Worm (Caenorhabditis elegans): ENCODE results near the gene nlp-13.
"Not testable (repeated sequence)": the region's sequence is repeated elsewhere in the genome, so short reads cannot be mapped to it uniquely, and the experiment has no call there.

nlp-13 gene

ce11 chrV:4268213-4268612 lies 32.0 kb downstream of the nlp-13 start, which contains the start of gene srt-36:
Gene srt-36, minus strand, starts transcription at chrV:4268313.
- TF ChIP-seq hmg-11, nhr-23, ceh-82 (tag; optimal IDR thresholded peaks at IDR 0.05): not testable (repeated sequence)

DNA sequence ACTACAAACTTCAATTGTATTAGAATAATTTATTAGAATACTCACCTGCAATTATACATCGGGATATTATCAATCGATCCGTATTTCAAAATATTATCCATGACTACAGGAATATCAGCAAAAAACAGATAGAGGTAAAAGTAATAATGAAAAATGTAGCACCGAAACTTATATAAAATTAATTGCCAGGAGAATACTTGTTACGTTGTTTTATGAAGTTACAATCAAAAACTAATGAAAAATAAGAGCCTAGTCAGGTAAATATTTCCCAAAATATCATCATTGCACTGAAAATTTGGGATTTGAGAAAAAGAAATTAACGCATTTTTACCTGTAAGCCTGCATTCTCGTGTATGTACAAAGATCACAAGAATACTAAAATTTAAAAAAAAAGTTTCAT lies 35.0 kb downstream of the nlp-13 start, which contains the start of gene srt-38:
TSS of gene srt-38 (minus strand) at position 101 of the 400 bp plus-strand sequence.
- not testable (repeated sequence) for TF ChIP-seq elt-1, lin-15B, lsy-12 (tag; optimal IDR thresholded peaks at IDR 0.05)

DNA sequence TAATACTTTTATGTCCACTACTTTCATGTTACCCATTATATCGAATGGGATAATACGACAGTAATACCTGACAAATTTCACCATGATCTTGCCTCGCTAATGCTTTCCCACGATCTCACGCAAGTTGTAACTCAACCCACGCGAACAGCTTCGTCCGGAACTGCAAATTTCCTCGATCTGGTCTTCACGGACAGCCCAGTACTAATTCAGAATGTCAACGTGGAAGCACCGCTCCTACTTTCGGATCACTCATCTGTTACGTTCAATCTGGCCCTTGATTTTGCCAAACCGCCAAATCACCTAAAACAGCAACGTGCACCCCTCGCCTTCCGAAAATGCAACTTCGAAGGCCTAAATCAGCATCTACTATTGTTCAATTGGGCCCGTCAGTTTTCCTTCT lies 37.2 kb downstream of the nlp-13 start:
- TF ChIP-seq elt-3 (tag; optimal IDR thresholded peaks at IDR 0.05), result no peak
- TF ChIP-seq egl-27 (tag; optimal IDR thresholded peaks at IDR 0.05), result no peak
- TF ChIP-seq elt-2 (tag; optimal IDR thresholded peaks at IDR 0.05), result no peak
- no peak for TF ChIP-seq nhr-43 (tag; optimal IDR thresholded peaks at IDR 0.05; ENCODE audit: poor library complexity, severe bottlenecking)
- TF ChIP-seq nhr-12 (tag; optimal IDR thresholded peaks at IDR 0.05), result no peak
- TF ChIP-seq egl-5 (tag; optimal IDR thresholded peaks at IDR 0.05), result no peak
- TF ChIP-seq nhr-28 (tag; optimal IDR thresholded peaks at IDR 0.05), result no peak
- no peak for TF ChIP-seq sea-2 (GFP tag; optimal IDR thresholded peaks at IDR 0.05)
- no peak for TF ChIP-seq skn-1 (tag; optimal IDR thresholded peaks at IDR 0.05)
- no peak for TF ChIP-seq unc-62 (GFP tag; optimal IDR thresholded peaks at IDR 0.05)
- no peak for TF ChIP-seq pqm-1 (tag; optimal IDR thresholded peaks at IDR 0.05)
- no peak for TF ChIP-seq nfya-1 (tag; optimal IDR thresholded peaks at IDR 0.05; ENCODE audit: insufficient read depth)
- no peak for TF ChIP-seq nhr-11 (tag; optimal IDR thresholded peaks at IDR 0.05)
- TF ChIP-seq unc-39 (tag; optimal IDR thresholded peaks at IDR 0.05), result no peak
- no peak for TF ChIP-seq R02D3.7 (tag; optimal IDR thresholded peaks at IDR 0.05)
- no peak for TF ChIP-seq mdl-1 (tag; optimal IDR thresholded peaks at IDR 0.05)
- TF ChIP-seq snpc-4 (tag; optimal IDR thresholded peaks at IDR 0.05), result no peak
- TF ChIP-seq ztf-11 (tag; optimal IDR thresholded peaks at IDR 0.05), result no peak

DNA sequence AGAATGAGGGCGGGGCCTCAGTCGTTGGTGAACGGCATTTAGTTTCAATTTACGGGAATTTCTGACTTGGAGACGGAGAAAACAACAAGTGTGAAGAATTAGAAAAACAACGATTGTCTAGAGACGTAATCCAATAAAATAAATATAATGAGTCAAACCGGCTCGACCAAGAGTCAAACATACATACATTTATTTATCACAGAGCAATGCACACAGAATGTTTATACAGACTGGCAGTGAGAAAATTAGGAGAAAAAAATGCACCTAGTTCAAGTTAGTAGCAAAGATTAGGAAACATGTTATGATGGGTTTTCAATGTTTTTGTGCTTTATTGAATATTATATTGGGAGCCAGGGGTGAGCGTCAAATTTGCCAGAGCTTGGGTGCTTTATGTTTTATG lies 42.5 kb downstream of the nlp-13 start, which contains the start of gene srt-20:
TSS of gene srt-20 (minus strand) at position 101 of the 400 bp plus-strand sequence.
- not testable (repeated sequence) for TF ChIP-seq aly-2, ceh-9, eor-1 (tag; optimal IDR thresholded peaks at IDR 0.05)

ce11 chrV:4281699-4282098 lies 45.5 kb downstream of the nlp-13 start, which contains the start of gene srt-37:
Gene srt-37, minus strand, starts transcription at chrV:4281799.
- TF ChIP-seq snpc-4 (tag; optimal IDR thresholded peaks at IDR 0.05); nhr-43 (tag; optimal IDR thresholded peaks at IDR 0.05; ENCODE audit: poor library complexity, severe bottlenecking); pha-4 (tag; optimal IDR thresholded peaks at IDR 0.05): not testable (repeated sequence)

- TF ChIP-seq lin-39, nhr-77, eor-1 (tag; optimal IDR thresholded peaks at IDR 0.05): not testable (repeated sequence)
Measured at ce11 chrV:4284737-4285136, 48.5 kb downstream of the nlp-13 start, which contains the start of gene srt-19. Gene srt-19, plus strand, starts transcription at chrV:4285037.

All from whole organism, L3 larva.